Worm (Caenorhabditis elegans) whole organism, L1 larva: Measurements from ENCODE around the gene egl-10.
A peak's percentile ranks its signal among the peaks of the same experiment; 100 is the strongest.

ENCODE experiments used
- C04F5.9 ChIP-seq: sonication (generic microtip); optimal IDR thresholded peaks from 2 replicates; lab custom pipeline; 2016; ENCODE audit warnings: missing genetic modification characterization, missing compliant biosample characterization
- C16A3.4 ChIP-seq: fragments of 150-350 bp; optimal IDR thresholded peaks from 2 replicates; lab custom pipeline; 2014; ENCODE audit warnings: missing biosample characterization, missing genetic modification characterization
- Y116A8C.19 ChIP-seq: sonication (generic microtip); optimal IDR thresholded peaks from 2 replicates; lab custom pipeline; 2016; ENCODE audit warnings: missing compliant biosample characterization, missing genetic modification characterization, borderline replicate concordance
- aha-1 ChIP-seq: fragments of 150-350 bp; optimal IDR thresholded peaks from 2 replicates; lab custom pipeline; 2014; ENCODE audit warnings: missing biosample characterization, missing genetic modification characterization
- alr-1 ChIP-seq: fragments of 200-800 bp; sonication (Bioruptor generic); optimal IDR thresholded peaks from 2 replicates; lab custom pipeline; 2018; ENCODE audit warnings: borderline replicate concordance, mild to moderate bottlenecking, missing genetic modification characterization, missing compliant biosample characterization
- aly-2 ChIP-seq: fragments of 150-350 bp; optimal IDR thresholded peaks from 2 replicates; lab custom pipeline; 2014; ENCODE audit warnings: missing biosample characterization, missing genetic modification characterization
- ama-1 ChIP-seq: fragments of 150-350 bp; optimal IDR thresholded peaks from 2 replicates; lab custom pipeline; 2014
- blmp-1 ChIP-seq: fragments of 150-350 bp; optimal IDR thresholded peaks from 2 replicates; lab custom pipeline; 2014; ENCODE audit warnings: missing biosample characterization, missing genetic modification characterization
- ceh-82 ChIP-seq, 3 experiments: fragments of 150-350 bp in 1 of 3; sonication (generic microtip) in 2 of 3; optimal IDR thresholded peaks; 2 replicates each; lab custom pipeline; 2014 to 2017; ENCODE audit warnings: missing biosample characterization in 3 of 3, missing genetic modification characterization in 3 of 3
- ceh-88 ChIP-seq: fragments of 200-800 bp; sonication (Bioruptor generic); IDR thresholded peaks from 2 replicates; pipeline ENCODE4 v1.3.6; 2022; ENCODE audit warnings: missing genetic modification characterization, missing compliant biosample characterization
- ces-1 ChIP-seq: fragments of 150-350 bp; optimal IDR thresholded peaks from 2 replicates; lab custom pipeline; 2014; ENCODE audit warnings: missing biosample characterization, missing genetic modification reagents, missing genetic modification characterization
- dpl-1 ChIP-seq, 3 experiments: fragments of 150-350 bp in 2 of 3; sonication (generic microtip) in 1 of 3; optimal IDR thresholded peaks; 2 replicates each; lab custom pipeline; 2014 to 2017; ENCODE audit warnings: missing biosample characterization in 3 of 3, missing genetic modification characterization in 3 of 3, missing genetic modification reagents in 3 of 3
- dsc-1 ChIP-seq: sonication (generic microtip); optimal IDR thresholded peaks from 2 replicates; lab custom pipeline; 2016; ENCODE audit warnings: mild to moderate bottlenecking, missing genetic modification characterization, missing compliant biosample characterization
- egl-27 ChIP-seq, 2 experiments: fragments of 150-350 bp in 1 of 2; sonication (generic microtip); optimal IDR thresholded peaks; 3 replicates each; lab custom pipeline; 2017 to 2018; ENCODE audit warnings: missing biosample characterization in 2 of 2, missing genetic modification characterization in 2 of 2, missing genetic modification reagents in 2 of 2
- elt-2 ChIP-seq: sonication (generic microtip); optimal IDR thresholded peaks from 2 replicates; lab custom pipeline; 2016; ENCODE audit warnings: missing genetic modification characterization, mild to moderate bottlenecking, inconsistent platforms, missing compliant biosample characterization, missing genetic modification reagents
- elt-3 ChIP-seq, 6 experiments: fragments of 150-350 bp in 1 of 6; sonication (generic microtip); optimal IDR thresholded peaks; 2 replicates each; lab custom pipeline; 2017 to 2018; ENCODE audit warnings: missing biosample characterization in 6 of 6, missing genetic modification characterization in 6 of 6, inconsistent platforms in 1 of 6
- ets-5 ChIP-seq: fragments of 200-800 bp; sonication (Bioruptor generic); IDR thresholded peaks from 2 replicates; pipeline ENCODE4 v1.3.6; 2022; ENCODE audit warnings: missing genetic modification characterization, missing compliant biosample characterization
- fkh-10 ChIP-seq: sonication (generic microtip); optimal IDR thresholded peaks from 2 replicates; lab custom pipeline; 2017; ENCODE audit warnings: missing biosample characterization, missing genetic modification reagents, missing genetic modification characterization
- fkh-4 ChIP-seq: sonication (generic microtip); optimal IDR thresholded peaks from 2 replicates; lab custom pipeline; 2016; ENCODE audit warnings: missing compliant biosample characterization, missing genetic modification characterization, borderline replicate concordance
- fos-1 ChIP-seq: fragments of 150-350 bp; optimal IDR thresholded peaks from 2 replicates; lab custom pipeline; 2014; ENCODE audit warnings: missing biosample characterization, missing genetic modification characterization
- hlh-17 ChIP-seq: fragments of 200-800 bp; sonication (Bioruptor generic); optimal IDR thresholded peaks from 2 replicates; lab custom pipeline; 2018; ENCODE audit warnings: missing genetic modification characterization, mild to moderate bottlenecking, missing compliant biosample characterization, moderate library complexity, borderline replicate concordance
- hlh-4 ChIP-seq: sonication (generic microtip); optimal IDR thresholded peaks from 2 replicates; lab custom pipeline; 2016; ENCODE audit warnings: mild to moderate bottlenecking, missing genetic modification characterization, missing compliant biosample characterization
- hpl-2 ChIP-seq: fragments of 150-350 bp; optimal IDR thresholded peaks from 2 replicates; lab custom pipeline; 2014; ENCODE audit warnings: missing biosample characterization, missing genetic modification reagents, missing genetic modification characterization
- irx-1 ChIP-seq: sonication (generic microtip); optimal IDR thresholded peaks from 2 replicates; lab custom pipeline; 2016; ENCODE audit warnings: missing genetic modification characterization, missing compliant biosample characterization
- lin-13 ChIP-seq: fragments of 150-350 bp; optimal IDR thresholded peaks from 2 replicates; lab custom pipeline; 2014; ENCODE audit warnings: missing biosample characterization, missing genetic modification reagents, missing genetic modification characterization
- lin-14 ChIP-seq: fragments of 200-800 bp; sonication (Bioruptor generic); optimal IDR thresholded peaks from 2 replicates; lab custom pipeline; 2018; ENCODE audit warnings: mild to moderate bottlenecking, missing genetic modification characterization, moderate library complexity, missing compliant biosample characterization
- lin-15B ChIP-seq: fragments of 150-350 bp; sonication (generic microtip); optimal IDR thresholded peaks from 3 replicates; lab custom pipeline; 2014; ENCODE audit warnings: missing biosample characterization, missing genetic modification characterization
- lin-35 ChIP-seq, 2 experiments: fragments of 150-350 bp; optimal IDR thresholded peaks; 2 replicates each; lab custom pipeline; 2014; ENCODE audit warnings: missing biosample characterization in 2 of 2, missing genetic modification characterization in 2 of 2, missing genetic modification reagents in 2 of 2
- lin-39 ChIP-seq: fragments of 150-350 bp; optimal IDR thresholded peaks from 2 replicates; lab custom pipeline; 2014; ENCODE audit warnings: missing biosample characterization, missing genetic modification reagents, missing genetic modification characterization
- mep-1 ChIP-seq: fragments of 150-350 bp; optimal IDR thresholded peaks from 2 replicates; lab custom pipeline; 2014; ENCODE audit warnings: missing biosample characterization, missing genetic modification characterization
- nhr-11 ChIP-seq: fragments of 150-350 bp; optimal IDR thresholded peaks from 2 replicates; lab custom pipeline; 2014; ENCODE audit warnings: missing biosample characterization, missing genetic modification characterization
- nhr-12 ChIP-seq: sonication (generic microtip); optimal IDR thresholded peaks from 2 replicates; lab custom pipeline; 2017; ENCODE audit warnings: missing biosample characterization, missing genetic modification characterization
- nhr-19 ChIP-seq: fragments of 200-800 bp; sonication (Bioruptor generic); conservative IDR thresholded peaks from 2 replicates; pipeline ENCODE4 v1.3.6; 2022; ENCODE audit warnings: missing genetic modification characterization, missing compliant biosample characterization
- nhr-20 ChIP-seq: sonication (generic microtip); optimal IDR thresholded peaks from 2 replicates; lab custom pipeline; 2016; ENCODE audit warnings: mild to moderate bottlenecking, missing genetic modification characterization, missing compliant biosample characterization
- nhr-28 ChIP-seq: fragments of 150-350 bp; optimal IDR thresholded peaks from 2 replicates; lab custom pipeline; 2014; ENCODE audit warnings: missing biosample characterization, missing genetic modification characterization
- nhr-47 ChIP-seq: sonication (generic microtip); optimal IDR thresholded peaks from 2 replicates; lab custom pipeline; 2016; ENCODE audit warnings: mild to moderate bottlenecking, missing genetic modification characterization, moderate library complexity, missing compliant biosample characterization
- nhr-77 ChIP-seq: fragments of 150-350 bp; optimal IDR thresholded peaks from 2 replicates; lab custom pipeline; 2014; ENCODE audit warnings: missing biosample characterization, missing genetic modification characterization
- nhr-85 ChIP-seq: sonication (generic microtip); peaks from one replicate; lab custom pipeline; 2016; ENCODE audit warnings: missing genetic modification characterization, inconsistent platforms, missing compliant biosample characterization
- nhr-90 ChIP-seq: sonication (generic microtip); optimal IDR thresholded peaks from 2 replicates; lab custom pipeline; 2016; ENCODE audit warnings: mild to moderate bottlenecking, missing genetic modification characterization, missing compliant biosample characterization; ENCODE audit not compliant: poor library complexity
- pag-3 ChIP-seq: sonication (generic microtip); optimal IDR thresholded peaks from 2 replicates; lab custom pipeline; 2017; ENCODE audit warnings: missing genetic modification characterization, mild to moderate bottlenecking, missing compliant biosample characterization, antibody characterized with exemption, borderline replicate concordance; ENCODE audit not compliant: insufficient read depth
- pax-3 ChIP-seq: fragments of 200-800 bp; sonication (Bioruptor generic); optimal IDR thresholded peaks from 2 replicates; lab custom pipeline; 2018; ENCODE audit warnings: mild to moderate bottlenecking, missing genetic modification characterization, moderate library complexity, missing compliant biosample characterization
- pqm-1 ChIP-seq: sonication (generic microtip); optimal IDR thresholded peaks from 3 replicates; lab custom pipeline; 2017; ENCODE audit warnings: missing biosample characterization, missing genetic modification characterization
- skn-1 ChIP-seq: fragments of 150-350 bp; optimal IDR thresholded peaks from 2 replicates; lab custom pipeline; 2014; ENCODE audit warnings: missing biosample characterization, missing genetic modification characterization
- snu-23 ChIP-seq: sonication (generic microtip); optimal IDR thresholded peaks from 2 replicates; lab custom pipeline; 2016; ENCODE audit warnings: missing genetic modification characterization, missing compliant biosample characterization
- sptf-1 ChIP-seq: fragments of 150-350 bp; optimal IDR thresholded peaks from 2 replicates; lab custom pipeline; 2014; ENCODE audit warnings: missing biosample characterization, missing genetic modification characterization
- sup-37 ChIP-seq: fragments of 200-800 bp; sonication (Bioruptor generic); optimal IDR thresholded peaks from 2 replicates; lab custom pipeline; 2018; ENCODE audit warnings: mild to moderate bottlenecking, missing genetic modification characterization, missing compliant biosample characterization
- tbx-2 ChIP-seq: sonication (generic microtip); optimal IDR thresholded peaks from 2 replicates; lab custom pipeline; 2016; ENCODE audit warnings: missing genetic modification characterization, missing compliant biosample characterization
- tlp-1 ChIP-seq: fragments of 150-350 bp; optimal IDR thresholded peaks from 2 replicates; lab custom pipeline; 2014; ENCODE audit warnings: missing biosample characterization, missing genetic modification characterization
- unc-86 ChIP-seq: sonication (generic microtip); optimal IDR thresholded peaks from 2 replicates; lab custom pipeline; 2016; ENCODE audit warnings: missing genetic modification characterization, missing compliant biosample characterization
- unc-98 ChIP-seq: fragments of 200-800 bp; sonication (Bioruptor generic); IDR thresholded peaks from 2 replicates; pipeline ENCODE4 v1.3.6; 2022; ENCODE audit warnings: missing genetic modification characterization, missing compliant biosample characterization
- zip-4 ChIP-seq: fragments of 200-800 bp; sonication (Bioruptor generic); optimal IDR thresholded peaks from 2 replicates; lab custom pipeline; 2018; ENCODE audit warnings: mild to moderate bottlenecking, missing genetic modification characterization, moderate library complexity, missing compliant biosample characterization
- ztf-4 ChIP-seq: fragments of 150-350 bp; optimal IDR thresholded peaks from 2 replicates; lab custom pipeline; 2014; ENCODE audit warnings: missing biosample characterization, missing genetic modification characterization

The egl-10 gene

ce11 chrV:12491070-12491643, 28.3 kb upstream of the egl-10 start:
- TF ChIP-seq dsc-1 (tag; lab: Kevin White, UChicago): peak; percentile 86
- peak; percentile 84 for TF ChIP-seq snu-23 (GFP tag; lab: Kevin White, UChicago)
- TF ChIP-seq nhr-11 (tag; lab: Kevin White, UChicago): no peak
- peak; percentile 66 for TF ChIP-seq ztf-4 (tag; lab: Kevin White, UChicago)
- TF ChIP-seq fkh-10 (GFP tag; lab: Kevin White, UChicago): no peak
- no peak for TF ChIP-seq hpl-2 (GFP tag; lab: Kevin White, UChicago)
- TF ChIP-seq sptf-1 (tag; lab: Kevin White, UChicago): no peak
- TF ChIP-seq elt-3 (tag; optimal IDR thresholded peaks at IDR 0.05; lab: Kevin White, UChicago): peak in 1 of 6 experiments; percentile 46
- no peak for TF ChIP-seq ets-5 (GFP tag; lab: Robert Waterston, UW)
- TF ChIP-seq nhr-77: peak; percentile 55
- peak; percentile 82 for TF ChIP-seq lin-14 (GFP tag; lab: Kevin White, UChicago)
- TF ChIP-seq tlp-1 (tag; lab: Kevin White, UChicago): no peak
- TF ChIP-seq nhr-20 (tag; lab: Kevin White, UChicago): peak; percentile 89
- TF ChIP-seq nhr-85 (tag; lab: Kevin White, UChicago): peak; percentile 94
- peak; percentile 82 for TF ChIP-seq sup-37 (GFP tag; lab: Kevin White, UChicago)
- peak; percentile 61 for TF ChIP-seq mep-1 (tag; lab: Kevin White, UChicago)
- no peak for TF ChIP-seq hlh-17 (GFP tag; lab: Kevin White, UChicago)
- TF ChIP-seq nhr-90 (tag; lab: Kevin White, UChicago): peak; percentile 93
- TF ChIP-seq Y116A8C.19 (tag; lab: Kevin White, UChicago): no peak
- TF ChIP-seq nhr-12 (tag; lab: Kevin White, UChicago): no peak
- no peak for TF ChIP-seq egl-27 (tag; optimal IDR thresholded peaks at IDR 0.05; lab: Kevin White, UChicago)
- TF ChIP-seq ces-1 (GFP tag; lab: Kevin White, UChicago): no peak
- TF ChIP-seq tbx-2 (tag; lab: Kevin White, UChicago): peak; percentile 71
- TF ChIP-seq blmp-1 (tag; lab: Kevin White, UChicago): no peak
- no peak for TF ChIP-seq hlh-4
- no peak for TF ChIP-seq nhr-28
- no peak for TF ChIP-seq unc-98
- no peak for TF ChIP-seq skn-1
- TF ChIP-seq aha-1 (tag; lab: Kevin White, UChicago): no peak
- TF ChIP-seq pax-3 (tag; lab: Kevin White, UChicago): no peak
- TF ChIP-seq lin-15B (tag; lab: Kevin White, UChicago): peak; percentile 9
- peak; percentile 80 for TF ChIP-seq ama-1 (lab: Kevin White, UChicago)
- peak; percentile 71 for TF ChIP-seq lin-13
- TF ChIP-seq nhr-19: peak; percentile 93
- peak; percentile 41 to 83 (median 71) for TF ChIP-seq ceh-82 (tag; optimal IDR thresholded peaks at IDR 0.05; lab: Kevin White, UChicago)
- TF ChIP-seq aly-2 (tag; lab: Kevin White, UChicago): peak; percentile 16
- peak; percentile 36 for TF ChIP-seq C16A3.4 (tag; lab: Kevin White, UChicago)
- TF ChIP-seq unc-86: peak; percentile 13
- peak; percentile 31 for TF ChIP-seq fos-1 (tag; lab: Kevin White, UChicago)
- TF ChIP-seq pag-3 (tag; lab: Kevin White, UChicago): no peak
- TF ChIP-seq fkh-4 (tag; lab: Kevin White, UChicago): no peak
- no peak for TF ChIP-seq pqm-1 (tag; lab: Kevin White, UChicago)
- TF ChIP-seq lin-35 (GFP tag; optimal IDR thresholded peaks at IDR 0.05; lab: Kevin White, UChicago): peak; percentile 6 to 62
- TF ChIP-seq elt-2 (tag; lab: Kevin White, UChicago): peak; percentile 76
- TF ChIP-seq irx-1 (tag; lab: Kevin White, UChicago): peak; percentile 76
- peak; percentile 87 for TF ChIP-seq lin-39
- peak; percentile 74 for TF ChIP-seq zip-4
- TF ChIP-seq dpl-1 (GFP tag; optimal IDR thresholded peaks at IDR 0.05; lab: Kevin White, UChicago): peak in 2 of 3 experiments; percentile 41 to 59
- TF ChIP-seq nhr-47 (tag; lab: Kevin White, UChicago): peak; percentile 89
- peak; percentile 18 for TF ChIP-seq C04F5.9 (tag; lab: Kevin White, UChicago)
- TF ChIP-seq ceh-88 (GFP tag; lab: Robert Waterston, UW): peak; percentile 60; the same call in 1 of the 2 replicates
- TF ChIP-seq alr-1 (tag; lab: Kevin White, UChicago): no peak
